Fruit fly (Drosophila melanogaster) whole organism, embryonic: ENCODE data around the gene CG7362.

Source experiments
- Ada2b ChIP-seq: fragments of 200-800 bp; sonication (Bioruptor generic); IDR thresholded peaks from 2 replicates; pipeline ENCODE4 v1.3.6; 2022; ENCODE audit warnings: missing biosample characterization, missing genetic modification characterization
- Bgb ChIP-seq: fragments of 200-800 bp; sonication (Bioruptor generic); IDR thresholded peaks from 2 replicates; pipeline ENCODE4 v1.3.6; 2022; ENCODE audit warnings: missing biosample characterization, missing genetic modification characterization; ENCODE audit not compliant: partially characterized antibody
- Blimp-1 ChIP-seq: fragments of 200-800 bp; sonication (Bioruptor generic); optimal IDR thresholded peaks from 3 replicates; lab custom pipeline; 2018; ENCODE audit warnings: missing biosample characterization, missing genetic modification characterization, mild to moderate bottlenecking, moderate library complexity, missing genetic modification reagents
- C15 ChIP-seq: fragments of 200-800 bp; sonication (Bioruptor generic); IDR thresholded peaks from 3 replicates; pipeline ENCODE4 v1.3.6; 2022; ENCODE audit warnings: missing biosample characterization, missing genetic modification characterization
- CG10431 ChIP-seq: fragments of 200-800 bp; sonication (Bioruptor generic); optimal IDR thresholded peaks from 3 replicates; lab custom pipeline; 2018; ENCODE audit warnings: missing biosample characterization, mild to moderate bottlenecking, missing genetic modification characterization
- CG13123 ChIP-seq: fragments of 200-800 bp; sonication (Bioruptor generic); optimal IDR thresholded peaks from 2 replicates; lab custom pipeline; 2016; ENCODE audit warnings: missing biosample characterization, missing genetic modification characterization
- CG13775 ChIP-seq: fragments of 200-800 bp; sonication (Bioruptor generic); optimal IDR thresholded peaks from 3 replicates; lab custom pipeline; 2017; ENCODE audit warnings: missing biosample characterization, mild to moderate bottlenecking, missing genetic modification characterization
- CG14860 ChIP-seq: fragments of 200-800 bp; sonication (Bioruptor generic); IDR thresholded peaks from 3 replicates; pipeline ENCODE4 v1.3.6; 2022; ENCODE audit warnings: missing biosample characterization, missing genetic modification characterization; ENCODE audit not compliant: partially characterized antibody
- CG15601 ChIP-seq: fragments of 200-800 bp; sonication (Bioruptor generic); optimal IDR thresholded peaks from 3 replicates; lab custom pipeline; 2019; ENCODE audit warnings: missing biosample characterization, mild to moderate bottlenecking, missing genetic modification characterization, moderate library complexity
- CG17912 ChIP-seq: fragments of 200-800 bp; sonication (Bioruptor generic); optimal IDR thresholded peaks from 2 replicates; lab custom pipeline; 2018; ENCODE audit warnings: missing biosample characterization, mild to moderate bottlenecking, missing genetic modification characterization
- CG4854 ChIP-seq: fragments of 200-800 bp; sonication (Bioruptor generic); optimal IDR thresholded peaks from 2 replicates; lab custom pipeline; 2016; ENCODE audit warnings: missing biosample characterization, missing genetic modification characterization, inconsistent platforms
- CG6254 ChIP-seq: fragments of 200-800 bp; sonication (Bioruptor generic); optimal IDR thresholded peaks from 3 replicates; lab custom pipeline; 2017; ENCODE audit warnings: mild to moderate bottlenecking, missing biosample characterization, missing genetic modification reagents, missing genetic modification characterization
- CG8765 ChIP-seq: fragments of 200-800 bp; sonication (Bioruptor generic); IDR thresholded peaks from 2 replicates; pipeline ENCODE4 v1.3.6; 2022; ENCODE audit warnings: missing biosample characterization, missing genetic modification characterization
- D19A ChIP-seq: fragments of 200-800 bp; optimal IDR thresholded peaks from 3 replicates; lab custom pipeline; 2019; ENCODE audit warnings: missing biosample characterization, mild to moderate bottlenecking, missing genetic modification characterization, moderate library complexity
- Dfd ChIP-seq, 2 experiments: fragments of >200 bp; optimal IDR thresholded peaks; 2 replicates each; lab custom pipeline; 2017; ENCODE audit warnings: missing biosample characterization in 2 of 2, missing genetic modification characterization in 2 of 2
- Ets97D ChIP-seq: fragments of 200-800 bp; sonication (Bioruptor generic); optimal IDR thresholded peaks from 3 replicates; lab custom pipeline; 2016; ENCODE audit warnings: missing biosample characterization, missing genetic modification characterization
- HHEX ChIP-seq: fragments of 200-800 bp; sonication (Bioruptor generic); optimal IDR thresholded peaks from 3 replicates; lab custom pipeline; 2017; ENCODE audit warnings: missing biosample characterization, mild to moderate bottlenecking, missing genetic modification characterization, missing genetic modification reagents
- Lpt ChIP-seq: fragments of >200 bp; optimal IDR thresholded peaks from 2 replicates; lab custom pipeline; 2018; ENCODE audit warnings: missing biosample characterization, missing genetic modification characterization
- Med ChIP-seq: fragments of 200-800 bp; sonication (Bioruptor generic); peaks from one replicate; lab custom pipeline; 2016; ENCODE audit warnings: missing biosample characterization, missing genetic modification characterization, mild to moderate bottlenecking, inconsistent platforms, moderate library complexity
- Mrtf ChIP-seq: fragments of 200-800 bp; sonication (Bioruptor generic); IDR thresholded peaks from 3 replicates; pipeline ENCODE4 v1.3.6; 2022; ENCODE audit warnings: missing biosample characterization, missing genetic modification characterization
- Ptx1 ChIP-seq: fragments of 200-800 bp; sonication (Bioruptor generic); IDR thresholded peaks from 2 replicates; pipeline ENCODE4 v1.3.6; 2022; ENCODE audit warnings: missing biosample characterization, missing genetic modification characterization
- Stat92E ChIP-seq, 3 experiments: fragments of >200 bp in 2 of 3; fragments of 200-800 bp in 1 of 3; sonication (Bioruptor generic) in 1 of 3; optimal IDR thresholded peaks; 2 replicates each; lab custom pipeline; 2017 to 2019; ENCODE audit warnings: missing biosample characterization in 3 of 3, missing genetic modification characterization in 3 of 3, mild to moderate bottlenecking in 1 of 3, moderate library complexity in 1 of 3
- Usf ChIP-seq: fragments of 200-800 bp; sonication (Bioruptor generic); optimal IDR thresholded peaks from 2 replicates; lab custom pipeline; 2017; ENCODE audit warnings: missing genotype, missing biosample characterization, missing genetic modification characterization
- ash1 ChIP-seq: fragments of 200-800 bp; sonication (Bioruptor generic); optimal IDR thresholded peaks from 2 replicates; lab custom pipeline; 2018; ENCODE audit warnings: missing biosample characterization, mild to moderate bottlenecking, missing genetic modification characterization
- bcd ChIP-seq: fragments of 200-800 bp; sonication (Bioruptor generic); optimal IDR thresholded peaks from 2 replicates; lab custom pipeline; 2017; ENCODE audit warnings: missing biosample characterization, mild to moderate bottlenecking, missing genetic modification characterization
- chinmo ChIP-seq: fragments of 200-800 bp; sonication (Bioruptor generic); IDR thresholded peaks from 4 replicates; pipeline ENCODE4 v1.3.6; 2022; ENCODE audit warnings: missing biosample characterization, missing genetic modification characterization; ENCODE audit not compliant: partially characterized antibody
- cwo ChIP-seq: fragments of 200-800 bp; sonication (Bioruptor generic); optimal IDR thresholded peaks from 3 replicates; lab custom pipeline; 2017; ENCODE audit warnings: missing biosample characterization, missing genetic modification characterization, mild to moderate bottlenecking, moderate library complexity, missing genetic modification reagents
- ems ChIP-seq: fragments of 200-800 bp; sonication (Bioruptor generic); optimal IDR thresholded peaks from 3 replicates; lab custom pipeline; 2016; ENCODE audit warnings: missing biosample characterization, missing genetic modification characterization
- en ChIP-seq: fragments of 200-800 bp; sonication (Bioruptor generic); optimal IDR thresholded peaks from 2 replicates; lab custom pipeline; 2016; ENCODE audit warnings: missing biosample characterization, missing genetic modification characterization
- eyg ChIP-seq: fragments of 200-800 bp; sonication (Bioruptor generic); optimal IDR thresholded peaks from 3 replicates; lab custom pipeline; 2016; ENCODE audit warnings: missing biosample characterization, missing genetic modification characterization
- fd96Cb ChIP-seq: fragments of 200-800 bp; sonication (Bioruptor generic); optimal IDR thresholded peaks from 2 replicates; lab custom pipeline; 2018; ENCODE audit warnings: missing biosample characterization, mild to moderate bottlenecking, missing genetic modification characterization, moderate library complexity
- grn ChIP-seq: fragments of 200-800 bp; sonication (Bioruptor generic); optimal IDR thresholded peaks from 3 replicates; lab custom pipeline; 2017; ENCODE audit warnings: missing biosample characterization, missing genetic modification characterization
- gro ChIP-seq: fragments of 200-800 bp; sonication (Bioruptor generic); optimal IDR thresholded peaks from 2 replicates; lab custom pipeline; 2016; ENCODE audit warnings: missing biosample characterization, missing genetic modification characterization
- h ChIP-seq: fragments of >200 bp; optimal IDR thresholded peaks from 2 replicates; lab custom pipeline; 2017
- hth ChIP-seq: fragments of >200 bp; optimal IDR thresholded peaks from 2 replicates; lab custom pipeline; 2017; ENCODE audit warnings: inconsistent platforms
- insv ChIP-seq, 2 experiments: fragments of 200-800 bp; sonication (Bioruptor generic); optimal IDR thresholded peaks; 3 replicates each; lab custom pipeline; 2016 to 2018; ENCODE audit warnings: missing biosample characterization in 2 of 2, missing genetic modification characterization in 2 of 2
- lab ChIP-seq: fragments of 200-800 bp; sonication (Bioruptor generic); optimal IDR thresholded peaks from 3 replicates; lab custom pipeline; 2017; ENCODE audit warnings: missing biosample characterization, missing genetic modification characterization, mild to moderate bottlenecking, moderate library complexity, missing genetic modification reagents
- lola ChIP-seq, 3 experiments: fragments of >200 bp in 2 of 3; fragments of 200-800 bp in 1 of 3; sonication (Bioruptor generic) in 1 of 3; optimal IDR thresholded peaks; 2 replicates each; lab custom pipeline; 2017 to 2019; ENCODE audit warnings: missing biosample characterization in 3 of 3, missing genetic modification characterization in 3 of 3, mild to moderate bottlenecking in 1 of 3, moderate library complexity in 1 of 3
- maf-S ChIP-seq: fragments of 200-800 bp; sonication (Bioruptor generic); optimal IDR thresholded peaks from 2 replicates; lab custom pipeline; 2016; ENCODE audit warnings: missing biosample characterization, missing genetic modification characterization
- pzg ChIP-seq: fragments of 200-800 bp; sonication (Bioruptor generic); optimal IDR thresholded peaks from 3 replicates; lab custom pipeline; 2018; ENCODE audit warnings: missing biosample characterization, mild to moderate bottlenecking, missing genetic modification characterization, moderate library complexity
- sens-2 ChIP-seq: fragments of 200-800 bp; sonication (Bioruptor generic); IDR thresholded peaks from 2 replicates; pipeline ENCODE4 v1.3.6; 2022; ENCODE audit warnings: missing biosample characterization, missing genetic modification characterization
- slbo ChIP-seq: fragments of 200-800 bp; sonication (Bioruptor generic); IDR thresholded peaks from 2 replicates; pipeline ENCODE4 v1.3.6; 2022; ENCODE audit warnings: missing biosample characterization, missing genetic modification characterization
- slou ChIP-seq: fragments of 200-800 bp; sonication (Bioruptor generic); optimal IDR thresholded peaks from 3 replicates; lab custom pipeline; 2016; ENCODE audit warnings: missing biosample characterization, missing genetic modification characterization
- ssp ChIP-seq: fragments of 200-800 bp; sonication (Bioruptor generic); IDR thresholded peaks from 2 replicates; pipeline ENCODE4 v1.3.6; 2022; ENCODE audit warnings: missing biosample characterization, missing genetic modification characterization
- stwl ChIP-seq: fragments of 200-800 bp; sonication (Bioruptor generic); optimal IDR thresholded peaks from 3 replicates; lab custom pipeline; 2018; ENCODE audit warnings: missing biosample characterization, mild to moderate bottlenecking, missing genetic modification characterization, moderate library complexity
- tgo ChIP-seq: fragments of 200-800 bp; sonication (Bioruptor generic); IDR thresholded peaks from 3 replicates; pipeline ENCODE4 v1.3.6; 2022; ENCODE audit warnings: missing biosample characterization, missing genetic modification characterization
- twi ChIP-seq: fragments of 200-800 bp; optimal IDR thresholded peaks from 2 replicates; lab custom pipeline; 2019; ENCODE audit warnings: missing biosample characterization, mild to moderate bottlenecking, missing genetic modification characterization, moderate library complexity
- unpg ChIP-seq: fragments of 200-800 bp; sonication (Bioruptor generic); optimal IDR thresholded peaks from 3 replicates; lab custom pipeline; 2018; ENCODE audit warnings: missing biosample characterization, mild to moderate bottlenecking, missing genetic modification characterization, moderate library complexity
- zen2 ChIP-seq: fragments of 200-800 bp; sonication (Bioruptor generic); IDR thresholded peaks from 3 replicates; pipeline ENCODE4 v1.3.6; 2022; ENCODE audit warnings: missing biosample characterization, missing genetic modification characterization; ENCODE audit not compliant: partially characterized antibody

The CG7362 gene

dm6 chr3R:14723671-14724500, 30.4 kb downstream of the CG7362 start, which contains the start of gene kibra (continued):
- peak in 1 of 2 experiments; percentile 38 for TF ChIP-seq insv (GFP tag; optimal IDR thresholded peaks at IDR 0.05; lab: Kevin White, UChicago)
- TF ChIP-seq ash1 (GFP tag; lab: Kevin White, UChicago) = peak; percentile 19
- no peak for TF ChIP-seq tgo (GFP tag; lab: Robert Waterston, UW)
- no peak for TF ChIP-seq Bgb (GFP tag; lab: Robert Waterston, UW)
- TF ChIP-seq stwl = peak; percentile 76
- TF ChIP-seq eyg (GFP tag; lab: Kevin White, UChicago) = peak; percentile 69
- TF ChIP-seq CG13123 (GFP tag; lab: Kevin White, UChicago) = peak; percentile 11
- peak; percentile 58 for TF ChIP-seq CG15601 (tag; lab: Kevin White, UChicago)
- TF ChIP-seq C15 (GFP tag; lab: Robert Waterston, UW) = no peak
- TF ChIP-seq slbo (GFP tag; lab: Robert Waterston, UW) = no peak
- no peak for TF ChIP-seq Mrtf (GFP tag; lab: Robert Waterston, UW)
- peak; percentile 96 for TF ChIP-seq Med (GFP tag; lab: Kevin White, UChicago)
- TF ChIP-seq sens-2 (GFP tag; lab: Robert Waterston, UW) = no peak
- no peak for TF ChIP-seq CG8765 (GFP tag; lab: Robert Waterston, UW)
- TF ChIP-seq fd96Cb (tag; lab: Kevin White, UChicago) = peak; percentile 64
- peak in 2 of 3 experiments; percentile 40 to 97 for TF ChIP-seq lola (GFP tag; optimal IDR thresholded peaks at IDR 0.05; lab: Kevin White, UChicago)
- peak; percentile 57 for TF ChIP-seq CG13775 (GFP tag; lab: Kevin White, UChicago)
- peak; percentile 73 for TF ChIP-seq CG4854 (GFP tag; lab: Kevin White, UChicago)
- no peak for TF ChIP-seq ssp (GFP tag; lab: Robert Waterston, UW)
- TF ChIP-seq Blimp-1 (GFP tag; lab: Kevin White, UChicago) = peak; percentile 71
- TF ChIP-seq bcd = peak; percentile 71
- no peak for TF ChIP-seq CG14860 (GFP tag; lab: Robert Waterston, UW)
- TF ChIP-seq pzg (GFP tag; lab: Kevin White, UChicago) = peak; percentile 98
- no peak for TF ChIP-seq Ada2b (GFP tag; lab: Robert Waterston, UW)
- TF ChIP-seq CG10431 (GFP tag; lab: Kevin White, UChicago) = peak; percentile 37
- TF ChIP-seq hth (lab: Kevin White, UChicago) = no peak
- peak; percentile 52 for TF ChIP-seq unpg (GFP tag; lab: Kevin White, UChicago)
- TF ChIP-seq Stat92E (GFP tag; optimal IDR thresholded peaks at IDR 0.05; lab: Kevin White, UChicago) = peak in 2 of 3 experiments; percentile 33 to 80
- TF ChIP-seq Dfd (GFP tag; optimal IDR thresholded peaks at IDR 0.05; lab: Kevin White, UChicago) = peak in 1 of 2 experiments; percentile 60
- peak; percentile 23 for TF ChIP-seq CG6254 (GFP tag; lab: Kevin White, UChicago)
- TF ChIP-seq ems = peak; percentile 86
- TF ChIP-seq Usf (GFP tag; lab: Kevin White, UChicago) = no peak
- TF ChIP-seq CG17912 = peak; percentile 56
- no peak for TF ChIP-seq Ptx1 (GFP tag; lab: Robert Waterston, UW)
- no peak for TF ChIP-seq chinmo (GFP tag; lab: Robert Waterston, UW)
- peak; percentile 42 for TF ChIP-seq twi (tag; lab: Kevin White, UChicago)
- peak; percentile 33 for TF ChIP-seq HHEX (GFP tag; lab: Kevin White, UChicago)
- peak; percentile 77 for TF ChIP-seq lab (GFP tag; lab: Kevin White, UChicago)
- peak; percentile 83 for TF ChIP-seq gro (GFP tag; lab: Kevin White, UChicago)
- TF ChIP-seq maf-S (GFP tag; lab: Kevin White, UChicago) = peak; percentile 57
- TF ChIP-seq h = no peak
- TF ChIP-seq Lpt (GFP tag; lab: Kevin White, UChicago) = no peak
- peak; percentile 9 for TF ChIP-seq cwo
- TF ChIP-seq zen2 (GFP tag; lab: Robert Waterston, UW) = no peak
- TF ChIP-seq slou (GFP tag; lab: Kevin White, UChicago) = peak; percentile 16
- peak; percentile 7 for TF ChIP-seq grn (GFP tag; lab: Kevin White, UChicago)
- no peak for TF ChIP-seq en
- TF ChIP-seq D19A (tag; lab: Kevin White, UChicago) = peak; percentile 44
- peak; percentile 83 for TF ChIP-seq Ets97D (GFP tag; lab: Kevin White, UChicago)
